Fruit fly (Drosophila melanogaster) whole organism, prepupa: ENCODE data around the gene GC.

Experiments used
- CG10631 ChIP-seq: fragments of 200-800 bp; sonication (Bioruptor generic); optimal IDR thresholded peaks from 2 replicates; lab custom pipeline; 2016; ENCODE audit warnings: missing biosample characterization, missing genetic modification characterization
- CG10669 ChIP-seq: fragments of 200-800 bp; sonication (Bioruptor generic); optimal IDR thresholded peaks from 3 replicates; lab custom pipeline; 2018; ENCODE audit warnings: missing biosample characterization, mild to moderate bottlenecking, missing genetic modification characterization, moderate library complexity
- CG11902 ChIP-seq: fragments of 200-800 bp; sonication (Bioruptor generic); optimal IDR thresholded peaks from 3 replicates; lab custom pipeline; 2016; ENCODE audit warnings: missing biosample characterization, missing genetic modification characterization
- CG15336 ChIP-seq: fragments of 200-800 bp; sonication (Bioruptor generic); IDR thresholded peaks from 2 replicates; pipeline ENCODE4 v1.3.6; 2022; ENCODE audit warnings: missing biosample characterization, missing genetic modification characterization
- CG16779 ChIP-seq: fragments of 200-800 bp; sonication (Bioruptor generic); optimal IDR thresholded peaks from 3 replicates; lab custom pipeline; 2017; ENCODE audit warnings: missing biosample characterization, mild to moderate bottlenecking, missing genetic modification characterization
- CG3032 ChIP-seq: fragments of 200-800 bp; optimal IDR thresholded peaks from 2 replicates; lab custom pipeline; 2019; ENCODE audit warnings: missing biosample characterization, mild to moderate bottlenecking, missing genetic modification characterization, moderate library complexity
- CG31627 ChIP-seq: fragments of 200-800 bp; sonication (Bioruptor generic); optimal IDR thresholded peaks from 3 replicates; lab custom pipeline; 2016; ENCODE audit warnings: missing biosample characterization, missing genetic modification characterization
- CG34406 ChIP-seq: fragments of 200-800 bp; sonication (Bioruptor generic); optimal IDR thresholded peaks from 3 replicates; lab custom pipeline; 2016; ENCODE audit warnings: missing biosample characterization, missing genetic modification characterization
- CG3919 ChIP-seq: fragments of 200-800 bp; sonication (Bioruptor generic); optimal IDR thresholded peaks from 3 replicates; lab custom pipeline; 2016; ENCODE audit warnings: missing biosample characterization, missing genetic modification characterization
- CG6163 ChIP-seq: fragments of 200-800 bp; sonication (Bioruptor generic); IDR thresholded peaks from 3 replicates; pipeline ENCODE4 v1.3.6; 2022; ENCODE audit warnings: missing biosample characterization, missing genetic modification characterization
- CG6276 ChIP-seq: fragments of 200-800 bp; sonication (Bioruptor generic); optimal IDR thresholded peaks from 2 replicates; lab custom pipeline; 2017; ENCODE audit warnings: missing biosample characterization, mild to moderate bottlenecking, missing genetic modification characterization
- CG6792 ChIP-seq: fragments of 200-800 bp; sonication (Bioruptor generic); optimal IDR thresholded peaks from 3 replicates; lab custom pipeline; 2016; ENCODE audit warnings: missing biosample characterization, missing genetic modification characterization
- CG6808 ChIP-seq: fragments of 200-800 bp; sonication (Bioruptor generic); optimal IDR thresholded peaks from 3 replicates; lab custom pipeline; 2017; ENCODE audit warnings: missing biosample characterization, missing genetic modification characterization, mild to moderate bottlenecking, moderate library complexity, missing genetic modification reagents
- CG8119 ChIP-seq: fragments of 200-800 bp; sonication (Bioruptor generic); IDR thresholded peaks from 3 replicates; pipeline ENCODE4 v1.3.6; 2022; ENCODE audit warnings: missing biosample characterization, missing genetic modification characterization
- CG8632 ChIP-seq: fragments of 200-800 bp; sonication (Bioruptor generic); optimal IDR thresholded peaks from 3 replicates; lab custom pipeline; 2016; ENCODE audit warnings: missing biosample characterization, missing genetic modification characterization
- CG9139 ChIP-seq: fragments of 200-800 bp; sonication (Bioruptor generic); optimal IDR thresholded peaks from 3 replicates; lab custom pipeline; 2017; ENCODE audit warnings: missing biosample characterization, mild to moderate bottlenecking, missing genetic modification characterization
- Eip78C ChIP-seq: fragments of 200-800 bp; sonication (Bioruptor generic); peaks from one replicate; lab custom pipeline; 2016; ENCODE audit warnings: missing biosample characterization, missing genetic modification characterization
- Eip93F ChIP-seq: fragments of 200-800 bp; sonication (Bioruptor generic); optimal IDR thresholded peaks from 2 replicates; lab custom pipeline; 2016; ENCODE audit warnings: missing biosample characterization, mild to moderate bottlenecking, missing genetic modification characterization
- Ets21C ChIP-seq: fragments of 200-800 bp; sonication (Bioruptor generic); optimal IDR thresholded peaks from 3 replicates; lab custom pipeline; 2016; ENCODE audit warnings: missing biosample characterization, missing genetic modification characterization
- Ets96B ChIP-seq: fragments of 200-800 bp; optimal IDR thresholded peaks from 2 replicates; lab custom pipeline; 2019; ENCODE audit warnings: missing biosample characterization, mild to moderate bottlenecking, missing genetic modification characterization, moderate library complexity
- Gug ChIP-seq: fragments of 200-800 bp; sonication (Bioruptor generic); IDR thresholded peaks from 2 replicates; pipeline ENCODE4 v1.3.6; 2022; ENCODE audit warnings: missing biosample characterization, missing genetic modification characterization
- Hr39 ChIP-seq: fragments of 200-800 bp; sonication (Bioruptor generic); optimal IDR thresholded peaks from 2 replicates; lab custom pipeline; 2016; ENCODE audit warnings: missing biosample characterization, missing genetic modification characterization
- Hr4 ChIP-seq: fragments of 200-800 bp; sonication (Bioruptor generic); optimal IDR thresholded peaks from 3 replicates; lab custom pipeline; 2016; ENCODE audit warnings: missing biosample characterization, missing genetic modification characterization
- Met ChIP-seq: fragments of 200-800 bp; sonication (Bioruptor generic); optimal IDR thresholded peaks from 3 replicates; lab custom pipeline; 2016; ENCODE audit warnings: missing biosample characterization, missing genetic modification characterization
- OdsH ChIP-seq: fragments of 200-800 bp; sonication (Bioruptor generic); optimal IDR thresholded peaks from 3 replicates; lab custom pipeline; 2016; ENCODE audit warnings: missing biosample characterization, missing genetic modification characterization
- Sox102F ChIP-seq: fragments of 200-800 bp; sonication (Bioruptor generic); optimal IDR thresholded peaks from 2 replicates; lab custom pipeline; 2016; ENCODE audit warnings: missing biosample characterization, mild to moderate bottlenecking, missing genetic modification characterization
- Sox15 ChIP-seq: fragments of 200-800 bp; sonication (Bioruptor generic); optimal IDR thresholded peaks from 3 replicates; lab custom pipeline; 2016; ENCODE audit warnings: missing biosample characterization, missing genetic modification characterization
- acj6 ChIP-seq: fragments of 200-800 bp; sonication (Bioruptor generic); optimal IDR thresholded peaks from 3 replicates; lab custom pipeline; 2016; ENCODE audit warnings: missing biosample characterization, missing genetic modification characterization
- dac ChIP-seq: fragments of 200-800 bp; sonication (Bioruptor generic); optimal IDR thresholded peaks from 2 replicates; lab custom pipeline; 2017; ENCODE audit warnings: missing biosample characterization, mild to moderate bottlenecking, missing genetic modification characterization
- dsx ChIP-seq: fragments of 200-800 bp; optimal IDR thresholded peaks from 3 replicates; lab custom pipeline; 2019; ENCODE audit warnings: missing biosample characterization, mild to moderate bottlenecking, missing genetic modification characterization, moderate library complexity; ENCODE audit not compliant: poor library complexity, severe bottlenecking
- eg ChIP-seq: fragments of 200-800 bp; sonication (Bioruptor generic); IDR thresholded peaks from 3 replicates; pipeline ENCODE4 v1.3.6; 2022; ENCODE audit warnings: missing biosample characterization, missing genetic modification characterization
- fd59A ChIP-seq: fragments of 200-800 bp; sonication (Bioruptor generic); optimal IDR thresholded peaks from 2 replicates; lab custom pipeline; 2017; ENCODE audit warnings: missing biosample characterization, mild to moderate bottlenecking, missing genetic modification characterization, missing genetic modification reagents
- fd85E ChIP-seq: fragments of 200-800 bp; sonication (Bioruptor generic); optimal IDR thresholded peaks from 3 replicates; lab custom pipeline; 2016; ENCODE audit warnings: missing biosample characterization, missing genetic modification characterization
- lz ChIP-seq: fragments of 200-800 bp; sonication (Bioruptor generic); optimal IDR thresholded peaks from 3 replicates; lab custom pipeline; 2016; ENCODE audit warnings: missing biosample characterization, missing genetic modification characterization
- net ChIP-seq: fragments of 200-800 bp; sonication (Bioruptor generic); optimal IDR thresholded peaks from 3 replicates; lab custom pipeline; 2016; ENCODE audit warnings: missing biosample characterization, missing genetic modification characterization
- pdm3 ChIP-seq: fragments of 200-800 bp; sonication (Bioruptor generic); optimal IDR thresholded peaks from 3 replicates; lab custom pipeline; 2016; ENCODE audit warnings: missing biosample characterization, missing genetic modification characterization
- salr ChIP-seq, 2 experiments: fragments of 200-800 bp; sonication (Bioruptor generic); optimal IDR thresholded peaks; 3 replicates each; lab custom pipeline; 2016 to 2018; ENCODE audit warnings: missing biosample characterization in 2 of 2, missing genetic modification characterization in 2 of 2, mild to moderate bottlenecking in 1 of 2
- spab ChIP-seq: fragments of 200-800 bp; sonication (Bioruptor generic); optimal IDR thresholded peaks from 2 replicates; lab custom pipeline; 2017; ENCODE audit warnings: missing biosample characterization, mild to moderate bottlenecking, missing genetic modification characterization, missing genetic modification reagents
- ss ChIP-seq, 2 experiments: fragments of 200-800 bp; sonication (Bioruptor generic); optimal IDR thresholded peaks; 2 replicates in 1 of 2; 3 replicates in 1 of 2; lab custom pipeline; 2017 to 2018; ENCODE audit warnings: mild to moderate bottlenecking in 2 of 2, missing biosample characterization in 2 of 2, missing genetic modification characterization in 2 of 2, moderate library complexity in 1 of 2
- topi ChIP-seq: fragments of 200-800 bp; sonication (Bioruptor generic); optimal IDR thresholded peaks from 3 replicates; lab custom pipeline; 2016; ENCODE audit warnings: missing biosample characterization, missing genetic modification characterization

The GC gene

DNA sequence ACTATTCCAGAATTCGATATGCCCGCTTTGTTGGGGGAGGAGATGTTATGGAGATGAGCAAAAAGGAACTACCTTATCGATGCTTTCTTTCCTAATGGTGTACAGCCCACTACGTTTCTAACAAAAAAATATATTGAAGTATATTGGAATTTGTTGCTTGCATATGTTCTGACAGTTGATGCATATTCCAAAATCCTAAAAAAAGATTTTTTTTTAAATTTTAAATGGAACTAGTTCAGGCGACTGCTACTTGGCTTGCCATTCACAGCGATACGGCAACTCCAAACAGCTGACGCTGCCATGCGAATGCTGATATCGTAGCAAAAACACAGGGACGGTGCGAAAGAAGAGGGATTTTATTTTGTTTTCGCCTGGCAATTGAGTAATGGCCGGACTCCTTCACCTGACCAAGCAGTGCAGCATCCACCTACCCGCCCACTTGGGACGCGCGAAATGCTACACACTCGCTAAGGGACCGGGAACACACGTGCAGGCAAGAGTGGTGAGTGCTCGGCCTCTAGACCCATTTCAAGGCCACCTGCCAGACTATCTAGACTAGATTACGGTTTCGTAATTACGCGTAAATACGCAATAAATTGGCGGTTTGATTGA lies 10.9 kb downstream of the GC start, which contains the start of the genes CG13926, ABCB7 and CG33230 (continued):
- TF ChIP-seq lz: peak; percentile 31
- no peak for TF ChIP-seq CG8632 (GFP tag; lab: Kevin White, UChicago)
- no peak for TF ChIP-seq CG6276
- TF ChIP-seq CG3919: no peak
- TF ChIP-seq CG6792: no peak
- TF ChIP-seq net (GFP tag; lab: Kevin White, UChicago): no peak
- no peak for TF ChIP-seq pdm3 (GFP tag; lab: Kevin White, UChicago)
- TF ChIP-seq CG11902 (GFP tag; lab: Kevin White, UChicago): peak; percentile 44
- TF ChIP-seq acj6: no peak
- TF ChIP-seq eg (GFP tag; lab: Robert Waterston, UW): no peak
- TF ChIP-seq Sox15 (GFP tag; lab: Kevin White, UChicago): no peak
- no peak for TF ChIP-seq CG6808 (GFP tag; lab: Kevin White, UChicago)
- peak in 1 of 2 experiments; percentile 36 for TF ChIP-seq ss (GFP tag; optimal IDR thresholded peaks at IDR 0.05; lab: Kevin White, UChicago)
- TF ChIP-seq CG10669 (GFP tag; lab: Kevin White, UChicago): no peak
- no peak for TF ChIP-seq salr (GFP tag; optimal IDR thresholded peaks at IDR 0.05; lab: Kevin White, UChicago)
- no peak for TF ChIP-seq Sox102F (GFP tag; lab: Kevin White, UChicago)
- no peak for TF ChIP-seq fd85E (GFP tag; lab: Kevin White, UChicago)
- TF ChIP-seq Eip93F (GFP tag; lab: Kevin White, UChicago): no peak
- TF ChIP-seq topi (GFP tag; lab: Kevin White, UChicago): no peak
- no peak for TF ChIP-seq CG9139 (GFP tag; lab: Kevin White, UChicago)
- no peak for TF ChIP-seq dac (GFP tag; lab: Kevin White, UChicago)
- TF ChIP-seq CG8119 (GFP tag; lab: Robert Waterston, UW): no peak
- no peak for TF ChIP-seq Ets21C (GFP tag; lab: Kevin White, UChicago)
- TF ChIP-seq Hr39 (GFP tag; lab: Kevin White, UChicago): peak; percentile 57
- no peak for TF ChIP-seq CG3032 (tag; lab: Kevin White, UChicago)
- TF ChIP-seq OdsH (GFP tag; lab: Kevin White, UChicago): no peak
- 0 out of 3 replicates have a peak, but pooled peaks have one; percentile 28 for TF ChIP-seq CG6163 (GFP tag; lab: Robert Waterston, UW)
- no peak for TF ChIP-seq fd59A (GFP tag; lab: Kevin White, UChicago)
- peak; percentile 10 for TF ChIP-seq CG31627 (GFP tag; lab: Kevin White, UChicago)
- no peak for TF ChIP-seq Hr4 (GFP tag; lab: Kevin White, UChicago)
- TF ChIP-seq Gug (GFP tag; lab: Robert Waterston, UW): no peak
- TF ChIP-seq, all 60 proteins: peak for 15

DNA sequence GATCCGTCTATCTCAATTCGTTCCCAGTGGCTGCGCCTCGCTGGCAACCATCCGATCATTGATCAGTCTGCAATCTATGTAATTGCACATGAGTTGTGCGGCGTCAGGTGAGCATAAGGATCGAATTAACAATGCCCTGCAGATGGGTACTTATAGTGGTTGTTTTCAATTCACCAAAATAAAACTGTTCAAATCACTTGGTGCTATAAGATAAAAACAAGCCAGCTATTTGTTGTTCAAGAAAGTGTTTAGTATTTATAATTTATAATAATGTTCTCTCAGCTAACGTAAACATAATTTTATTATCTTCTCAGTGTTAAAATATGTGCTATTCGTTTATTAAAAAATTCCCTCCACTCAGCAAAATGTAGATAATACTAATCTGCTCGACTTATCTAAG lies 13.4 kb downstream of the GC start, which contains the start of gene CG12105:
Gene CG12105, minus strand, starts transcription at position 101 of the 400 bp plus-strand sequence.
- TF ChIP-seq pdm3 (GFP tag; lab: Kevin White, UChicago) (no peak), Eip78C (GFP tag; lab: Kevin White, UChicago) (no peak), fd85E (GFP tag; lab: Kevin White, UChicago) (no peak), Met (GFP tag; lab: Kevin White, UChicago) (no peak), lz (no peak), Ets96B (no peak), CG6808 (GFP tag; lab: Kevin White, UChicago) (no peak), spab (GFP tag; lab: Kevin White, UChicago) (no peak), OdsH (GFP tag; lab: Kevin White, UChicago) (no peak), dsx (no peak), Sox15 (GFP tag; lab: Kevin White, UChicago) (no peak), CG34406 (GFP tag; lab: Kevin White, UChicago) (no peak), CG10631 (GFP tag; lab: Kevin White, UChicago) (no peak), CG16779 (no peak), CG6792 (no peak), CG6163 (GFP tag; lab: Robert Waterston, UW) (no peak), CG15336 (GFP tag; lab: Robert Waterston, UW) (no peak), Gug (GFP tag; lab: Robert Waterston, UW) (no peak), CG8119 (GFP tag; lab: Robert Waterston, UW) (no peak), acj6 (no peak)
